Fruit fly (Drosophila melanogaster): Measurements from ENCODE around the gene cmpy.

cmpy gene

DNA sequence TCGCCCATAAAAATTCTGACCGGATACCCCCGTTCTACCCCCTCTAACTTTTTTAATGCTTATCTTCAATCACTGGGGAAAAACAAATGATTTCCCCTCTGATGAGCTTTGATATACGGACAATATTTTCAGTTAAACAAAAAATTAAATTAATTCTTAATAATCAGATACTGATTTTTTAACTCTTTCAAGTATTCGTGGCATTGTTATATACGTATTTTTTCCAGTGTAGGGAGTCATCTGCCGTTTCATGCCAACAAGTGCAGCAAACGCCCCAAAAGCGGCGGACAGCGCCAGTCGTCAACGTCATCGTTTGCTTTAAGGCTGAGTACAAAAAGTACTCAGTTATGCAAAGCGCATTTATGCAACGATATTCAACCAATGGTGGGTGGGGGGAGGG is 18.3 kb downstream of the cmpy start:
- peak; percentile 55 for TF ChIP-seq svp (GFP tag)
- no peak for TF ChIP-seq pdm3 (GFP tag; optimal IDR thresholded peaks at IDR 0.05)

DNA sequence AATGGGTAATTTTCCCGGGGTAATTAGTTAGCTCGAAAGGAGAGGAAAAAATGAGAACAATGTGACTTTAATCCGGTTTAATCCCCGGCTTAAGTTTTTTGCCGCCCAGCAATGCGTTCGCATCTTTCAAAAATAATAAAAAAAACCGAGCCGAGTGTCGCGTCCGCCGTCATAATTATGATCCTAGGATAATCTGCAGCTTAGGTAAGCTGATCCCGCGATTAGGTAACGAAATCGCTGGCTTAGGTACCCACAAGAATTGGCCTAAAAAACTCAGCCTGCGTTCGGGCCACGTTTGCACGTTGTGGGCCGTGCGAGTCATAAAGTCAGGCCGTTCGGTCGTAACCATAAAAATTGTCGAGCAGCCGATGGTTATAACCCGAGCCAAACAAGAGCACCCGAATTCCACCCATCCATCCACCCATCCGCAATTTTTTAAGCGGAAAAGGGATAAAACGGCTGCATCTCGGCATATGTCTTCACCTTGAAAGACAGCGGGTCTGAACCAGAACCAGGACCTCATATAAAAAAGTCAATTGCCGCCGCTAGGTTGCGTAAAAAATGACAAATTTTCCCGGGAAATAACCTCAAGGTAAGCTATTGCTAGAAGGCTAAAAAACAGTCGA is 21.7 kb downstream of the cmpy start:
- no peak for TF ChIP-seq CG11762 (GFP tag; optimal IDR thresholded peaks at IDR 0.05; ENCODE audit: insufficient read depth)
- no peak for TF ChIP-seq CG31627 (GFP tag; optimal IDR thresholded peaks at IDR 0.05)
- TF ChIP-seq Sox14 (GFP tag; optimal IDR thresholded peaks at IDR 0.05): no peak
- TF ChIP-seq CG10631 (GFP tag; optimal IDR thresholded peaks at IDR 0.05): no peak
- no peak for TF ChIP-seq cyc (GFP tag; optimal IDR thresholded peaks at IDR 0.05)
- no peak for TF ChIP-seq Eip93F (GFP tag; optimal IDR thresholded peaks at IDR 0.05)
- TF ChIP-seq CG8119 (GFP tag; IDR thresholded peaks at IDR 0.05): no peak
- TF ChIP-seq Eip78C (GFP tag): no peak
- TF ChIP-seq Hr38 (GFP tag; optimal IDR thresholded peaks at IDR 0.05): no peak
- TF ChIP-seq CG11902 (GFP tag; optimal IDR thresholded peaks at IDR 0.05): no peak
- no peak for TF ChIP-seq eg (GFP tag; IDR thresholded peaks at IDR 0.05)
- TF ChIP-seq Lpt (GFP tag; optimal IDR thresholded peaks at IDR 0.05): no peak
- TF ChIP-seq Hr39 (GFP tag; optimal IDR thresholded peaks at IDR 0.05): no peak
- TF ChIP-seq CG3919 (GFP tag; optimal IDR thresholded peaks at IDR 0.05): no peak
- TF ChIP-seq CG1621 (tag; optimal IDR thresholded peaks at IDR 0.05): no peak
- no peak for TF ChIP-seq dac (GFP tag; optimal IDR thresholded peaks at IDR 0.05)
- TF ChIP-seq CG32006 (GFP tag; optimal IDR thresholded peaks at IDR 0.05): no peak

DNA sequence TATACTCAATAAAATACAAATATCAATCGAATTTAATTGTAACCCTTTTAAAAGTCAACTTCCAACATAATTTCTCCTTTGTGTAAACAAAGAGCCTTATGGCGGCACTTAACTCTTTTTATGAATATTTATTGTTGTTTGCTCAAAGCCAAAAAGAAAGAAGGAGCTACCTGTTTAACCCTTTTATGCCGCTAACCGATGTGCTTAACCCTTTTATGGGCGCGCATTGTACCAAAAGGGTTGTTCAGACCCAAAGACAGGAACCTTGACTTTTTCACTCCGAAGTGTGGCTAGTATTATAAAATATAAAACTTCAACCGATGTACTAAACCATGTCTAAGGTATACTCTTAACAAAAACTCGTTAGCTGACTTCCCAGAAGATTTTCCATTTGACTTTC is 22.5 kb downstream of the cmpy start:
- TF ChIP-seq acj6 (GFP tag; optimal IDR thresholded peaks at IDR 0.05) (no peak), CG6808 (GFP tag; optimal IDR thresholded peaks at IDR 0.05) (no peak), CG7368 (GFP tag; optimal IDR thresholded peaks at IDR 0.05) (no peak), CG4318 (GFP tag; optimal IDR thresholded peaks at IDR 0.05) (no peak), CG16779 (tag; optimal IDR thresholded peaks at IDR 0.05) (no peak), CG34406 (GFP tag; optimal IDR thresholded peaks at IDR 0.05) (no peak), Ets96B (tag; optimal IDR thresholded peaks at IDR 0.05) (no peak), pdm3 (GFP tag; optimal IDR thresholded peaks at IDR 0.05) (no peak), CG31627 (GFP tag; optimal IDR thresholded peaks at IDR 0.05) (no peak), salr (GFP tag; optimal IDR thresholded peaks at IDR 0.05) (no peak), Hr4 (GFP tag; optimal IDR thresholded peaks at IDR 0.05) (no peak), fkh (GFP tag; optimal IDR thresholded peaks at IDR 0.05) (no peak), CG11902 (GFP tag; optimal IDR thresholded peaks at IDR 0.05) (no peak)

DNA sequence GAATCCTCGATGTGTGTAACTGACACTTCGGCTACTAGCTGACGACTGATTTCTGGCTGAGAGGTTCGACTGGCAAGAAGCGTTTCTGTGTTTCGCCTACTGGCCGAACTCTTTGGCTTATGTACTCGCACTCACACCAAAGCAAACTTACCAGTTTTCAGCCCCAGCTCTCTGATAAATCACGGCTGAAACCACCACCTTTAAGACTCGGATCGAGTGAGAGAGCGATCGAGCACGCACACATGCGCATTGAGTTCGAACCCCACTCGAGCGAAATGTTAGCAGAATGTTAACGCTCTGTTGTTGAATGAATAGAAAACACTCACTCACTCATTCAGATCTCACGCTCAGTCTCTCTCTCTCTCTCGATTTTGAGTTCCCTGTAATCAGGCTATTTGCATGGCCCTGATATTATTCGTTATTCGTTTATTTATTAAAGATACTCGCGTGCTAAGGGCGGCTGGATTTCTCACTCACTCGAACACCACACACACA is 23.6 kb downstream of the cmpy start, which contains the start of gene kni:
kni (minus strand) TSS at position 51 of the 495 bp plus-strand sequence.
- no peak for TF ChIP-seq CG8319 (GFP tag; optimal IDR thresholded peaks at IDR 0.05)
- TF ChIP-seq CG8119 (GFP tag; IDR thresholded peaks at IDR 0.05): no peak
- no peak for TF ChIP-seq CG10631 (GFP tag; optimal IDR thresholded peaks at IDR 0.05)
- no peak for TF ChIP-seq Met (GFP tag; optimal IDR thresholded peaks at IDR 0.05)
- peak; percentile 37 for TF ChIP-seq Eip78C (GFP tag)
- TF ChIP-seq Ets21C (GFP tag; optimal IDR thresholded peaks at IDR 0.05): no peak
- no peak for TF ChIP-seq CG9139 (GFP tag; optimal IDR thresholded peaks at IDR 0.05)
- TF ChIP-seq fd85E (GFP tag; optimal IDR thresholded peaks at IDR 0.05): no peak
- no peak for TF ChIP-seq CG11762 (GFP tag; optimal IDR thresholded peaks at IDR 0.05; ENCODE audit: insufficient read depth)
- no peak for TF ChIP-seq CG16779 (tag; optimal IDR thresholded peaks at IDR 0.05)
- TF ChIP-seq eg (GFP tag; IDR thresholded peaks at IDR 0.05): 0 out of 3 replicates have a peak, but pooled peaks have one; percentile 20
- no peak for TF ChIP-seq Hr39 (GFP tag; optimal IDR thresholded peaks at IDR 0.05)
- TF ChIP-seq lz (GFP tag; optimal IDR thresholded peaks at IDR 0.05): no peak
- TF ChIP-seq Sox14 (GFP tag; optimal IDR thresholded peaks at IDR 0.05): no peak
